Fruit fly (Drosophila melanogaster) whole organism, embryonic: Measurements from ENCODE around the gene CG1463.

ENCODE experiments used
- CG10543 ChIP-seq: fragments of 200-800 bp; sonication (Bioruptor generic); optimal IDR thresholded peaks from 3 replicates; lab custom pipeline; 2017; ENCODE audit warnings: missing biosample characterization, mild to moderate bottlenecking, missing genetic modification characterization, moderate library complexity
- CG10654 ChIP-seq: fragments of 200-800 bp; sonication (Bioruptor generic); optimal IDR thresholded peaks from 2 replicates; lab custom pipeline; 2016; ENCODE audit warnings: missing biosample characterization, missing genetic modification characterization
- CG10979 ChIP-seq: fragments of 200-800 bp; sonication (Bioruptor generic); optimal IDR thresholded peaks from 2 replicates; lab custom pipeline; 2018; ENCODE audit warnings: missing biosample characterization, mild to moderate bottlenecking, missing genetic modification characterization, moderate library complexity
- CG11085 ChIP-seq: fragments of 200-800 bp; sonication (Bioruptor generic); IDR thresholded peaks from 2 replicates; pipeline ENCODE4 v1.3.6; 2022; ENCODE audit warnings: missing biosample characterization, missing genetic modification characterization
- CG12744 ChIP-seq: fragments of 200-800 bp; sonication (Bioruptor generic); optimal IDR thresholded peaks from 2 replicates; lab custom pipeline; 2016; ENCODE audit warnings: missing biosample characterization, missing genetic modification characterization
- CG14014 ChIP-seq: fragments of 200-800 bp; sonication (Bioruptor generic); IDR thresholded peaks from 2 replicates; pipeline ENCODE4 v1.3.6; 2022; ENCODE audit warnings: missing biosample characterization, missing genetic modification characterization
- CG16813 ChIP-seq: fragments of 200-800 bp; sonication (Bioruptor generic); IDR thresholded peaks from 3 replicates; pipeline ENCODE4 v1.3.6; 2022; ENCODE audit warnings: missing biosample characterization, missing genetic modification characterization; ENCODE audit not compliant: partially characterized antibody
- CG18262 ChIP-seq: fragments of 200-800 bp; optimal IDR thresholded peaks from 3 replicates; lab custom pipeline; 2019; ENCODE audit warnings: missing biosample characterization, mild to moderate bottlenecking, missing genetic modification characterization, moderate library complexity
- CG2116 ChIP-seq: fragments of 200-800 bp; sonication (Bioruptor generic); optimal IDR thresholded peaks from 3 replicates; lab custom pipeline; 2018; ENCODE audit warnings: missing biosample characterization, mild to moderate bottlenecking, missing genetic modification characterization
- CG31365 ChIP-seq: fragments of 200-800 bp; sonication (Bioruptor generic); optimal IDR thresholded peaks from 2 replicates; lab custom pipeline; 2018; ENCODE audit warnings: missing biosample characterization, mild to moderate bottlenecking, missing genetic modification characterization
- CG4820 ChIP-seq: fragments of 200-800 bp; sonication (Bioruptor generic); optimal IDR thresholded peaks from 3 replicates; lab custom pipeline; 2016; ENCODE audit warnings: missing biosample characterization, missing genetic modification characterization
- CG7745 ChIP-seq: fragments of 200-800 bp; sonication (Bioruptor generic); optimal IDR thresholded peaks from 2 replicates; lab custom pipeline; 2018; ENCODE audit warnings: missing biosample characterization, mild to moderate bottlenecking, missing genetic modification characterization, moderate library complexity
- CHES-1-like ChIP-seq: fragments of 200-800 bp; sonication (Bioruptor generic); optimal IDR thresholded peaks from 2 replicates; lab custom pipeline; 2016; ENCODE audit warnings: missing biosample characterization, missing genetic modification characterization
- Dip2 ChIP-seq: fragments of 200-800 bp; sonication (Bioruptor generic); IDR thresholded peaks from 2 replicates; pipeline ENCODE4 v1.3.6; 2022; ENCODE audit warnings: missing biosample characterization, missing genetic modification characterization
- Dp ChIP-seq: fragments of 200-800 bp; sonication (Bioruptor generic); optimal IDR thresholded peaks from 2 replicates; lab custom pipeline; 2018; ENCODE audit warnings: missing biosample characterization, mild to moderate bottlenecking, missing genetic modification characterization, moderate library complexity
- Drgx ChIP-seq: fragments of 200-800 bp; sonication (Bioruptor generic); IDR thresholded peaks from 2 replicates; pipeline ENCODE4 v1.3.6; 2022; ENCODE audit warnings: missing biosample characterization, missing genetic modification characterization
- E2f1 ChIP-seq: fragments of 200-800 bp; sonication (Bioruptor generic); IDR thresholded peaks from 2 replicates; pipeline ENCODE4 v1.3.6; 2022; ENCODE audit warnings: missing biosample characterization, missing genetic modification characterization
- H15 ChIP-seq: fragments of 200-800 bp; sonication (Bioruptor generic); IDR thresholded peaks from 3 replicates; pipeline ENCODE4 v1.3.6; 2022; ENCODE audit warnings: missing biosample characterization, missing genetic modification characterization
- Hr3 ChIP-seq: fragments of 200-800 bp; sonication (Bioruptor generic); optimal IDR thresholded peaks from 3 replicates; lab custom pipeline; 2016; ENCODE audit warnings: missing biosample characterization, missing genetic modification characterization
- Hr51 ChIP-seq, 2 experiments: fragments of 200-800 bp; sonication (Bioruptor generic); optimal IDR thresholded peaks; 2 replicates in 1 of 2; 3 replicates in 1 of 2; lab custom pipeline; 2016 to 2018; ENCODE audit warnings: missing biosample characterization in 2 of 2, missing genetic modification characterization in 2 of 2, mild to moderate bottlenecking in 1 of 2, moderate library complexity in 1 of 2
- MESR4 ChIP-seq: fragments of 200-800 bp; sonication (Bioruptor generic); optimal IDR thresholded peaks from 2 replicates; lab custom pipeline; 2018; ENCODE audit warnings: missing biosample characterization, mild to moderate bottlenecking, missing genetic modification characterization, moderate library complexity
- Poxn ChIP-seq: fragments of 200-800 bp; sonication (Bioruptor generic); IDR thresholded peaks from 2 replicates; pipeline ENCODE4 v1.3.6; 2022; ENCODE audit warnings: missing biosample characterization, missing genetic modification characterization
- Sry-β ChIP-seq: fragments of 200-800 bp; sonication (Bioruptor generic); optimal IDR thresholded peaks from 2 replicates; lab custom pipeline; 2018; ENCODE audit warnings: missing biosample characterization, mild to moderate bottlenecking, missing genetic modification characterization, moderate library complexity
- Xrp1 ChIP-seq: fragments of 200-800 bp; sonication (Bioruptor generic); IDR thresholded peaks from 2 replicates; pipeline ENCODE4 v1.3.6; 2022; ENCODE audit warnings: missing biosample characterization, missing genetic modification characterization
- bab2 ChIP-seq: fragments of 200-800 bp; sonication (Bioruptor generic); optimal IDR thresholded peaks from 2 replicates; lab custom pipeline; 2016; ENCODE audit warnings: missing biosample characterization, missing genetic modification characterization
- bcd ChIP-seq: fragments of 200-800 bp; sonication (Bioruptor generic); optimal IDR thresholded peaks from 2 replicates; lab custom pipeline; 2017; ENCODE audit warnings: missing biosample characterization, mild to moderate bottlenecking, missing genetic modification characterization
- dmrt99B ChIP-seq: fragments of 200-800 bp; sonication (Bioruptor generic); optimal IDR thresholded peaks from 2 replicates; lab custom pipeline; 2018; ENCODE audit warnings: missing biosample characterization, mild to moderate bottlenecking, missing genetic modification characterization, moderate library complexity
- exex ChIP-seq: fragments of 200-800 bp; sonication (Bioruptor generic); optimal IDR thresholded peaks from 4 replicates; lab custom pipeline; 2018; ENCODE audit warnings: missing biosample characterization, mild to moderate bottlenecking, missing genetic modification characterization, moderate library complexity
- gfzf ChIP-seq: fragments of 200-800 bp; sonication (Bioruptor generic); optimal IDR thresholded peaks from 2 replicates; lab custom pipeline; 2016; ENCODE audit warnings: missing biosample characterization, mild to moderate bottlenecking, missing genetic modification characterization, moderate library complexity
- kni ChIP-seq: fragments of 200-800 bp; sonication (Bioruptor generic); optimal IDR thresholded peaks from 3 replicates; lab custom pipeline; 2017; ENCODE audit warnings: mild to moderate bottlenecking, missing biosample characterization, missing genetic modification reagents, missing genetic modification characterization
- pnt ChIP-seq: fragments of 200-800 bp; sonication (Bioruptor generic); optimal IDR thresholded peaks from 3 replicates; lab custom pipeline; 2016; ENCODE audit warnings: missing biosample characterization, missing genetic modification characterization
- pros ChIP-seq: fragments of 200-800 bp; sonication (Bioruptor generic); optimal IDR thresholded peaks from 3 replicates; lab custom pipeline; 2019; ENCODE audit warnings: missing biosample characterization, mild to moderate bottlenecking, missing genetic modification characterization, moderate library complexity
- ranshi ChIP-seq: fragments of 200-800 bp; sonication (Bioruptor generic); IDR thresholded peaks from 2 replicates; pipeline ENCODE4 v1.3.6; 2022; ENCODE audit warnings: missing biosample characterization, missing genetic modification characterization
- salm ChIP-seq: fragments of 200-800 bp; sonication (Bioruptor generic); optimal IDR thresholded peaks from 2 replicates; lab custom pipeline; 2018; ENCODE audit warnings: missing biosample characterization, mild to moderate bottlenecking, missing genetic modification characterization
- sens ChIP-seq: fragments of 200-800 bp; sonication (Bioruptor generic); peaks from one replicate; lab custom pipeline; 2016; ENCODE audit warnings: missing biosample characterization, missing genetic modification characterization
- sqz ChIP-seq: fragments of 200-800 bp; sonication (Bioruptor generic); optimal IDR thresholded peaks from 3 replicates; lab custom pipeline; 2018; ENCODE audit warnings: missing biosample characterization, mild to moderate bottlenecking, missing genetic modification characterization
- ttk ChIP-seq: fragments of 200-800 bp; sonication (Bioruptor generic); IDR thresholded peaks from 2 replicates; pipeline ENCODE4 v2.1.2; 2022; ENCODE audit warnings: missing biosample characterization, missing genetic modification characterization
- tx ChIP-seq: fragments of 200-800 bp; sonication (Bioruptor generic); optimal IDR thresholded peaks from 2 replicates; lab custom pipeline; 2016; ENCODE audit warnings: missing biosample characterization, missing genetic modification characterization
- unpg ChIP-seq: fragments of 200-800 bp; sonication (Bioruptor generic); optimal IDR thresholded peaks from 3 replicates; lab custom pipeline; 2018; ENCODE audit warnings: missing biosample characterization, mild to moderate bottlenecking, missing genetic modification characterization, moderate library complexity
- vvl ChIP-seq: fragments of 200-800 bp; sonication (Bioruptor generic); IDR thresholded peaks from 2 replicates; pipeline ENCODE4 v1.3.6; 2022; ENCODE audit warnings: missing biosample characterization, missing genetic modification characterization
- zen2 ChIP-seq: fragments of 200-800 bp; sonication (Bioruptor generic); IDR thresholded peaks from 3 replicates; pipeline ENCODE4 v1.3.6; 2022; ENCODE audit warnings: missing biosample characterization, missing genetic modification characterization; ENCODE audit not compliant: partially characterized antibody

Gene CG1463

DNA sequence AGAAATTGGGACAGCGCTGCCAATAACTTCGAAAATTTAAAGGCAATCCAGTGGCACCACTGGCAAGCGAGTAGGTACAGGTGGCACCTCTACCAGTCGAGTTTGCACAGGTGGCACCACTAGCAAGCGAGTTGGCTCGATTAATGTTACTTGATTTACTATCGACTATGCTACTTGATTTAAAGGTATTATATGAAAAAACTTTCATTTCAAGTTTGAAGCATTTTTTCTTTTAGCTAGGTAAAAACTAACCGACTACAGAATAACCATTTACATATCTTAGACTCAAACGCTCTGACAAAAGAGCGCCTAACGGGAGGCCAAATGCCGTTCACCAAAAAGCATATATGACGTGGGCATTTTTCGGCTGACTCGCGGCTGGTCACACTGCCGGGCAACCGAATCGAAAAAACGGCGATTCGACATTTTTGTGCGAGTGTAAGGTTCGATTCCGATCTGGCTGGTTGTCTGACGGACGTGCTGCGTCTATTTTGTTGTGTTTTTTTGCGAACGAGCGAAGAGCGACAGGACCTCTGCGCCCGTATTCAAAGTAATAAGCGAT is 47.6 kb upstream of the CG1463 start, which contains the start of gene Tis11 (continued):
- no peak for TF ChIP-seq CHES-1-like (GFP tag; lab: Kevin White, UChicago)
- TF ChIP-seq bcd (GFP tag; lab: Kevin White, UChicago) = no peak
- no peak for TF ChIP-seq CG18262 (tag; lab: Kevin White, UChicago)
- TF ChIP-seq CG4820 (GFP tag; lab: Kevin White, UChicago) = no peak
- no peak for TF ChIP-seq CG10979 (tag; lab: Kevin White, UChicago)
- TF ChIP-seq zen2 (GFP tag; lab: Robert Waterston, UW) = no peak
- TF ChIP-seq ranshi (GFP tag; lab: Robert Waterston, UW) = no peak
- no peak for TF ChIP-seq CG12744 (GFP tag; lab: Kevin White, UChicago)
- TF ChIP-seq CG10543 (GFP tag; lab: Kevin White, UChicago) = peak; percentile 41
- TF ChIP-seq salm (tag; lab: Kevin White, UChicago) = peak; percentile 12
- no peak for TF ChIP-seq pros (GFP tag; lab: Kevin White, UChicago)
- TF ChIP-seq Hr3 = no peak
- TF ChIP-seq bab2 (GFP tag; lab: Kevin White, UChicago) = no peak
- no peak for TF ChIP-seq tx (GFP tag; lab: Kevin White, UChicago)
- TF ChIP-seq E2f1 (GFP tag; lab: Robert Waterston, UW) = no peak
- peak; percentile 42; the same call in 1 of the 2 replicates for TF ChIP-seq CG11085
- TF ChIP-seq Hr51 (GFP tag; optimal IDR thresholded peaks at IDR 0.05; lab: Kevin White, UChicago) = no peak
- peak; percentile 25 for TF ChIP-seq sqz
- TF ChIP-seq sens (GFP tag; lab: Kevin White, UChicago) = peak; percentile 80
- TF ChIP-seq MESR4 = peak; percentile 15
- no peak for TF ChIP-seq CG31365 (tag; lab: Kevin White, UChicago)
- TF ChIP-seq ttk (GFP tag; lab: Robert Waterston, UW) = no peak
- TF ChIP-seq H15 = no peak
- TF ChIP-seq kni (GFP tag; lab: Kevin White, UChicago) = no peak
- peak; percentile 96 for TF ChIP-seq gfzf (GFP tag; lab: Kevin White, UChicago)
- TF ChIP-seq CG16813 (GFP tag; lab: Robert Waterston, UW) = no peak
- no peak for TF ChIP-seq unpg (GFP tag; lab: Kevin White, UChicago)
- TF ChIP-seq Dip2 (GFP tag; lab: Robert Waterston, UW) = no peak
- TF ChIP-seq pnt (GFP tag; lab: Kevin White, UChicago) = no peak
- no peak for TF ChIP-seq dmrt99B (tag; lab: Kevin White, UChicago)
- peak; percentile 23 for TF ChIP-seq CG7745 (tag; lab: Kevin White, UChicago)
- no peak for TF ChIP-seq exex
- peak; percentile 15; the same call in 1 of the 2 replicates for TF ChIP-seq CG14014 (GFP tag; lab: Robert Waterston, UW)
- no peak for TF ChIP-seq Drgx (GFP tag; lab: Robert Waterston, UW)
- TF ChIP-seq CG10654 = no peak
- TF ChIP-seq Sry-β = no peak
- TF ChIP-seq Dp (GFP tag; lab: Kevin White, UChicago) = peak; percentile 83
- peak; percentile 41; the same call in 1 of the 2 replicates for TF ChIP-seq vvl (GFP tag; lab: Robert Waterston, UW)
- TF ChIP-seq Xrp1 (GFP tag; lab: Robert Waterston, UW) = no peak
- peak; percentile 71 for TF ChIP-seq CG2116 (GFP tag; lab: Kevin White, UChicago)
- no peak for TF ChIP-seq Poxn (GFP tag; lab: Robert Waterston, UW)
